Worm (Caenorhabditis elegans) whole organism, late embryonic: ENCODE measurements around the gene T06C10.3.

ENCODE experiments used
- F13H6.1 ChIP-seq: sonication (generic microtip); optimal IDR thresholded peaks from 2 replicates; lab custom pipeline; 2016; ENCODE audit warnings: missing genetic modification characterization, missing compliant biosample characterization
- elt-4 ChIP-seq: sonication (generic microtip); optimal IDR thresholded peaks from 2 replicates; lab custom pipeline; 2016; ENCODE audit warnings: missing genetic modification characterization, missing compliant biosample characterization
- pag-3 ChIP-seq: sonication (generic microtip); optimal IDR thresholded peaks from 2 replicates; lab custom pipeline; 2016; ENCODE audit warnings: missing compliant biosample characterization, missing genetic modification characterization, borderline replicate concordance
- pha-4 ChIP-seq: fragments of 150-350 bp; optimal IDR thresholded peaks from 2 replicates; lab custom pipeline; 2018; ENCODE audit warnings: missing biosample characterization, missing genetic modification reagents, missing genetic modification characterization
- unc-42 ChIP-seq: sonication (generic microtip); optimal IDR thresholded peaks from 2 replicates; lab custom pipeline; 2016; ENCODE audit warnings: missing genotype, missing genetic modification characterization, missing compliant biosample characterization

ce11 chrIV:7846386-7846785, 24.2 kb upstream of the T06C10.3 start, which contains the start of gene C06A6.2:
- TF ChIP-seq pha-4 (tag; lab: Kevin White, UChicago) (no peak), F13H6.1 (tag; lab: Kevin White, UChicago) (no peak), unc-42 (no peak), pag-3 (tag; lab: Kevin White, UChicago) (no peak), elt-4 (tag; lab: Kevin White, UChicago) (no peak)
